4 fruit fly cellular contexts compared by ENCODE assay signal in genomic region chr2L:1722260-1722659, dm6.
TF ChIP-seq lines count a peak whose summit lies in the region.

No protein-coding gene starts in this region.

- no peak for TF ChIP-seq CTCF in whole organism, embryonic (GFP tag; optimal IDR thresholded peaks at IDR 0.05; lab: Kevin White, UChicago)

TF ChIP-seq in whole organism, adult, 20 proteins besides CTCF, POLR2A, EP300 and RAD21:
- TF ChIP-seq CG1620 (GFP tag; optimal IDR thresholded peaks at IDR 0.05; lab: Kevin White, UChicago) (no peak), CG33017 (tag; optimal IDR thresholded peaks at IDR 0.05; lab: Kevin White, UChicago) (no peak), bab1 (GFP tag; optimal IDR thresholded peaks at IDR 0.05; lab: Kevin White, UChicago) (no peak), CG7101 (tag; optimal IDR thresholded peaks at IDR 0.05; lab: Kevin White, UChicago) (no peak), Hr96 (GFP tag; optimal IDR thresholded peaks at IDR 0.05; lab: Kevin White, UChicago) (no peak), toe (GFP tag; optimal IDR thresholded peaks at IDR 0.05; lab: Kevin White, UChicago) (no peak), CG5204 (GFP tag; optimal IDR thresholded peaks at IDR 0.05; lab: Kevin White, UChicago) (no peak), cnc (optimal IDR thresholded peaks at IDR 0.05; lab: Kevin White, UChicago) (no peak), tj (GFP tag; optimal IDR thresholded peaks at IDR 0.05; lab: Kevin White, UChicago) (no peak), kay (GFP tag; lab: Kevin White, UChicago; ENCODE audit: borderline replicate concordance) (no peak), cic (GFP tag; optimal IDR thresholded peaks at IDR 0.05; lab: Kevin White, UChicago) (peak; percentile 29), Mnt (GFP tag; optimal IDR thresholded peaks at IDR 0.05; lab: Kevin White, UChicago) (peak; percentile 10), Clk (GFP tag; optimal IDR thresholded peaks at IDR 0.05; lab: Kevin White, UChicago) (no peak), CG12768 (GFP tag; optimal IDR thresholded peaks at IDR 0.05; lab: Kevin White, UChicago) (no peak), ovo (GFP tag; optimal IDR thresholded peaks at IDR 0.05; lab: Kevin White, UChicago) (no peak)

TF ChIP-seq in whole organism, embryonic, 481 proteins besides CTCF, POLR2A, EP300 and RAD21:
- TF ChIP-seq crp (GFP tag; optimal IDR thresholded peaks at IDR 0.05; lab: Kevin White, UChicago) (no peak), stc (GFP tag; IDR thresholded peaks at IDR 0.05; lab: Robert Waterston, UW) (0 out of 2 replicates have a peak, but pooled peaks have one; percentile 10), Pdp1 (GFP tag; optimal IDR thresholded peaks at IDR 0.05; lab: Kevin White, UChicago) (peak in 1 of 2 experiments; percentile 36), Ets65A (GFP tag; lab: Kevin White, UChicago) (peak; percentile 15), Med (GFP tag; lab: Kevin White, UChicago) (peak; percentile 7)

TF ChIP-seq in whole organism, prepupa, 60 proteins besides CTCF, POLR2A, EP300 and RAD21:
- TF ChIP-seq Sox102F (GFP tag; optimal IDR thresholded peaks at IDR 0.05; lab: Kevin White, UChicago) (no peak), CG6792 (GFP tag; optimal IDR thresholded peaks at IDR 0.05; lab: Kevin White, UChicago) (no peak), eg (GFP tag; IDR thresholded peaks at IDR 0.05; lab: Robert Waterston, UW) (0 out of 3 replicates have a peak, but pooled peaks have one; percentile 26), CG15336 (GFP tag; IDR thresholded peaks at IDR 0.05; lab: Robert Waterston, UW) (no peak), CG6163 (GFP tag; IDR thresholded peaks at IDR 0.05; lab: Robert Waterston, UW) (no peak), Smox (GFP tag; optimal IDR thresholded peaks at IDR 0.05; lab: Kevin White, UChicago) (no peak), svp (GFP tag; lab: Kevin White, UChicago) (peak; percentile 79), vri (GFP tag; optimal IDR thresholded peaks at IDR 0.05; lab: Kevin White, UChicago) (peak; percentile 68), Met (GFP tag; optimal IDR thresholded peaks at IDR 0.05; lab: Kevin White, UChicago) (no peak), CG8119 (GFP tag; IDR thresholded peaks at IDR 0.05; lab: Robert Waterston, UW) (peak; percentile 21; the same call in 1 of the 3 replicates)

TF ChIP-seq in whole organism, pupa, 21 proteins besides CTCF, POLR2A, EP300 and RAD21:
- TF ChIP-seq Ets98B (GFP tag; IDR thresholded peaks at IDR 0.05; lab: Robert Waterston, UW) (no peak), CG8159 (tag; optimal IDR thresholded peaks at IDR 0.05; lab: Kevin White, UChicago) (no peak), rn (GFP tag; IDR thresholded peaks at IDR 0.05; lab: Robert Waterston, UW) (no peak), gl (tag; optimal IDR thresholded peaks at IDR 0.05; lab: Kevin White, UChicago) (no peak), CG12605 (GFP tag; IDR thresholded peaks at IDR 0.05; lab: Robert Waterston, UW) (no peak), Snoo (tag; optimal IDR thresholded peaks at IDR 0.05; lab: Kevin White, UChicago) (no peak), CG4496 (GFP tag; IDR thresholded peaks at IDR 0.05; lab: Robert Waterston, UW) (0 out of 3 replicates have a peak, but pooled peaks have one; percentile 8)
